Fruit fly (Drosophila melanogaster) whole organism, embryonic: ENCODE data around the gene CG32301.

Source experiments
- Adf1 ChIP-seq: fragments of 200-800 bp; sonication (Bioruptor generic); IDR thresholded peaks from 2 replicates; pipeline ENCODE4 v1.3.6; 2022; ENCODE audit warnings: missing biosample characterization, missing genetic modification characterization
- Atf-2 ChIP-seq: fragments of 200-800 bp; sonication (Bioruptor generic); optimal IDR thresholded peaks from 2 replicates; lab custom pipeline; 2016; ENCODE audit warnings: missing biosample characterization, missing genetic modification characterization
- C15 ChIP-seq: fragments of 200-800 bp; sonication (Bioruptor generic); IDR thresholded peaks from 3 replicates; pipeline ENCODE4 v1.3.6; 2022; ENCODE audit warnings: missing biosample characterization, missing genetic modification characterization
- CG10366 ChIP-seq: fragments of 200-800 bp; sonication (Bioruptor generic); IDR thresholded peaks from 2 replicates; pipeline ENCODE4 v1.3.6; 2022; ENCODE audit warnings: missing biosample characterization, missing genetic modification characterization
- CG11696 ChIP-seq: fragments of 200-800 bp; sonication (Bioruptor generic); IDR thresholded peaks from 2 replicates; pipeline ENCODE4 v1.3.6; 2022; ENCODE audit warnings: missing biosample characterization, missing genetic modification characterization
- CG12299 ChIP-seq: fragments of 200-800 bp; sonication (Bioruptor generic); optimal IDR thresholded peaks from 2 replicates; lab custom pipeline; 2018; ENCODE audit warnings: missing biosample characterization, mild to moderate bottlenecking, missing genetic modification characterization
- CG1233 ChIP-seq: fragments of 200-800 bp; sonication (Bioruptor generic); optimal IDR thresholded peaks from 4 replicates; lab custom pipeline; 2018; ENCODE audit warnings: missing biosample characterization, mild to moderate bottlenecking, missing genetic modification characterization
- CG12391 ChIP-seq: fragments of 200-800 bp; sonication (Bioruptor generic); optimal IDR thresholded peaks from 3 replicates; lab custom pipeline; 2018; ENCODE audit warnings: missing biosample characterization, mild to moderate bottlenecking, missing genetic modification characterization, moderate library complexity
- CG17328 ChIP-seq: fragments of 200-800 bp; sonication (Bioruptor generic); IDR thresholded peaks from 2 replicates; pipeline ENCODE4 v1.3.6; 2022; ENCODE audit warnings: missing biosample characterization, missing genetic modification characterization
- CG17385 ChIP-seq: fragments of 200-800 bp; sonication (Bioruptor generic); optimal IDR thresholded peaks from 3 replicates; lab custom pipeline; 2018; ENCODE audit warnings: missing biosample characterization, mild to moderate bottlenecking, missing genetic modification characterization
- CG17568 ChIP-seq: fragments of 200-800 bp; sonication (Bioruptor generic); optimal IDR thresholded peaks from 2 replicates; lab custom pipeline; 2018; ENCODE audit warnings: missing biosample characterization, mild to moderate bottlenecking, missing genetic modification characterization, moderate library complexity
- CG4282 ChIP-seq: fragments of 200-800 bp; sonication (Bioruptor generic); optimal IDR thresholded peaks from 2 replicates; lab custom pipeline; 2016; ENCODE audit warnings: missing biosample characterization, missing genetic modification characterization
- CG4707 ChIP-seq: fragments of 200-800 bp; sonication (Bioruptor generic); optimal IDR thresholded peaks from 2 replicates; lab custom pipeline; 2018; ENCODE audit warnings: missing biosample characterization, mild to moderate bottlenecking, missing genetic modification characterization, moderate library complexity
- CG7839 ChIP-seq: fragments of 200-800 bp; sonication (Bioruptor generic); optimal IDR thresholded peaks from 3 replicates; lab custom pipeline; 2018; ENCODE audit warnings: missing biosample characterization, mild to moderate bottlenecking, missing genetic modification characterization, moderate library complexity
- Doc3 ChIP-seq: fragments of 200-800 bp; sonication (Bioruptor generic); IDR thresholded peaks from 3 replicates; pipeline ENCODE4 v1.3.6; 2022; ENCODE audit warnings: missing biosample characterization, missing genetic modification characterization; ENCODE audit not compliant: partially characterized antibody
- ERR ChIP-seq: fragments of 200-800 bp; sonication (Bioruptor generic); optimal IDR thresholded peaks from 2 replicates; lab custom pipeline; 2016; ENCODE audit warnings: missing biosample characterization, missing genetic modification characterization
- Ets97D ChIP-seq: fragments of 200-800 bp; sonication (Bioruptor generic); optimal IDR thresholded peaks from 3 replicates; lab custom pipeline; 2016; ENCODE audit warnings: missing biosample characterization, missing genetic modification characterization
- GATAe ChIP-seq: fragments of 200-800 bp; sonication (Bioruptor generic); conservative IDR thresholded peaks from 2 replicates; pipeline ENCODE4 v1.3.6; 2022; ENCODE audit warnings: missing biosample characterization, missing genetic modification characterization
- HHEX ChIP-seq: fragments of 200-800 bp; sonication (Bioruptor generic); optimal IDR thresholded peaks from 3 replicates; lab custom pipeline; 2017; ENCODE audit warnings: missing biosample characterization, mild to moderate bottlenecking, missing genetic modification characterization, missing genetic modification reagents
- HLH54F ChIP-seq: fragments of 200-800 bp; sonication (Bioruptor generic); optimal IDR thresholded peaks from 3 replicates; lab custom pipeline; 2016; ENCODE audit warnings: missing biosample characterization, missing genetic modification characterization
- Hand ChIP-seq: fragments of 200-800 bp; sonication (Bioruptor generic); optimal IDR thresholded peaks from 2 replicates; lab custom pipeline; 2017; ENCODE audit warnings: mild to moderate bottlenecking, missing biosample characterization, missing genetic modification reagents, missing genetic modification characterization
- Hr3 ChIP-seq: fragments of 200-800 bp; sonication (Bioruptor generic); optimal IDR thresholded peaks from 3 replicates; lab custom pipeline; 2016; ENCODE audit warnings: missing biosample characterization, missing genetic modification characterization
- Hr39 ChIP-seq: fragments of >200 bp; optimal IDR thresholded peaks from 2 replicates; lab custom pipeline; 2017
- Hr51 ChIP-seq, 2 experiments: fragments of 200-800 bp; sonication (Bioruptor generic); optimal IDR thresholded peaks; 2 replicates in 1 of 2; 3 replicates in 1 of 2; lab custom pipeline; 2016 to 2018; ENCODE audit warnings: missing biosample characterization in 2 of 2, missing genetic modification characterization in 2 of 2, mild to moderate bottlenecking in 1 of 2, moderate library complexity in 1 of 2
- Med ChIP-seq: fragments of 200-800 bp; sonication (Bioruptor generic); peaks from one replicate; lab custom pipeline; 2016; ENCODE audit warnings: missing biosample characterization, missing genetic modification characterization, mild to moderate bottlenecking, inconsistent platforms, moderate library complexity
- Myb ChIP-seq: fragments of 200-800 bp; sonication (Bioruptor generic); optimal IDR thresholded peaks from 2 replicates; lab custom pipeline; 2016; ENCODE audit warnings: missing biosample characterization, missing genetic modification characterization
- Neu2 ChIP-seq: fragments of 200-800 bp; sonication (Bioruptor generic); optimal IDR thresholded peaks from 3 replicates; lab custom pipeline; 2016; ENCODE audit warnings: missing biosample characterization, missing genetic modification characterization, borderline replicate concordance
- PHDP ChIP-seq: fragments of 200-800 bp; sonication (Bioruptor generic); optimal IDR thresholded peaks from 3 replicates; lab custom pipeline; 2018; ENCODE audit warnings: missing biosample characterization, mild to moderate bottlenecking, missing genetic modification characterization, moderate library complexity
- Usf ChIP-seq: fragments of 200-800 bp; sonication (Bioruptor generic); optimal IDR thresholded peaks from 2 replicates; lab custom pipeline; 2017; ENCODE audit warnings: missing genotype, missing biosample characterization, missing genetic modification characterization
- aop ChIP-seq: fragments of 200-800 bp; sonication (Bioruptor generic); IDR thresholded peaks from 2 replicates; pipeline ENCODE4 v1.3.6; 2022; ENCODE audit warnings: missing biosample characterization, missing genetic modification characterization
- ase ChIP-seq: fragments of 200-800 bp; sonication (Bioruptor generic); IDR thresholded peaks from 3 replicates; pipeline ENCODE4 v1.3.6; 2022; ENCODE audit warnings: missing biosample characterization, missing genetic modification characterization
- bab2 ChIP-seq: fragments of 200-800 bp; sonication (Bioruptor generic); optimal IDR thresholded peaks from 2 replicates; lab custom pipeline; 2016; ENCODE audit warnings: missing biosample characterization, missing genetic modification characterization
- bowl ChIP-seq: fragments of 200-800 bp; sonication (Bioruptor generic); IDR thresholded peaks from 2 replicates; pipeline ENCODE4 v1.3.6; 2022; ENCODE audit warnings: missing biosample characterization, missing genetic modification characterization
- cg ChIP-seq: fragments of 200-800 bp; sonication (Bioruptor generic); optimal IDR thresholded peaks from 3 replicates; lab custom pipeline; 2019; ENCODE audit warnings: missing biosample characterization, mild to moderate bottlenecking, missing genetic modification characterization, moderate library complexity
- en ChIP-seq: fragments of 200-800 bp; sonication (Bioruptor generic); optimal IDR thresholded peaks from 2 replicates; lab custom pipeline; 2016; ENCODE audit warnings: missing biosample characterization, missing genetic modification characterization
- fd96Cb ChIP-seq: fragments of 200-800 bp; sonication (Bioruptor generic); optimal IDR thresholded peaks from 2 replicates; lab custom pipeline; 2018; ENCODE audit warnings: missing biosample characterization, mild to moderate bottlenecking, missing genetic modification characterization, moderate library complexity
- gce ChIP-seq: fragments of 200-800 bp; sonication (Bioruptor generic); IDR thresholded peaks from 3 replicates; pipeline ENCODE4 v1.3.6; 2022; ENCODE audit warnings: missing biosample characterization, missing genetic modification characterization
- gro ChIP-seq: fragments of 200-800 bp; sonication (Bioruptor generic); optimal IDR thresholded peaks from 2 replicates; lab custom pipeline; 2016; ENCODE audit warnings: missing biosample characterization, missing genetic modification characterization
- ham ChIP-seq: fragments of 200-800 bp; sonication (Bioruptor generic); IDR thresholded peaks from 2 replicates; pipeline ENCODE4 v1.3.6; 2022; ENCODE audit warnings: missing biosample characterization, missing genetic modification characterization
- jigr1 ChIP-seq: fragments of 200-800 bp; sonication (Bioruptor generic); IDR thresholded peaks from 3 replicates; pipeline ENCODE4 v1.3.6; 2022; ENCODE audit warnings: missing biosample characterization, missing genetic modification characterization
- maf-S ChIP-seq: fragments of 200-800 bp; sonication (Bioruptor generic); optimal IDR thresholded peaks from 2 replicates; lab custom pipeline; 2016; ENCODE audit warnings: missing biosample characterization, missing genetic modification characterization
- nom ChIP-seq: fragments of 200-800 bp; sonication (Bioruptor generic); optimal IDR thresholded peaks from 2 replicates; lab custom pipeline; 2017; ENCODE audit warnings: missing biosample characterization, missing genetic modification characterization, mild to moderate bottlenecking, moderate library complexity, missing genetic modification reagents
- pfk ChIP-seq: fragments of 200-800 bp; sonication (Bioruptor generic); optimal IDR thresholded peaks from 2 replicates; lab custom pipeline; 2018; ENCODE audit warnings: missing biosample characterization, mild to moderate bottlenecking, missing genetic modification characterization, moderate library complexity
- pnt ChIP-seq: fragments of 200-800 bp; sonication (Bioruptor generic); optimal IDR thresholded peaks from 3 replicates; lab custom pipeline; 2016; ENCODE audit warnings: missing biosample characterization, missing genetic modification characterization
- schlank ChIP-seq: fragments of 200-800 bp; sonication (Bioruptor generic); optimal IDR thresholded peaks from 2 replicates; lab custom pipeline; 2018; ENCODE audit warnings: missing biosample characterization, mild to moderate bottlenecking, missing genetic modification characterization
- sd ChIP-seq: fragments of 200-800 bp; sonication (Bioruptor generic); optimal IDR thresholded peaks from 3 replicates; lab custom pipeline; 2018; ENCODE audit warnings: missing biosample characterization, mild to moderate bottlenecking, missing genetic modification characterization, moderate library complexity
- so ChIP-seq: fragments of 200-800 bp; sonication (Bioruptor generic); IDR thresholded peaks from 3 replicates; pipeline ENCODE4 v1.3.6; 2022; ENCODE audit warnings: missing biosample characterization, missing genetic modification characterization
- sqz ChIP-seq: fragments of 200-800 bp; sonication (Bioruptor generic); optimal IDR thresholded peaks from 3 replicates; lab custom pipeline; 2018; ENCODE audit warnings: missing biosample characterization, mild to moderate bottlenecking, missing genetic modification characterization
- vvl ChIP-seq: fragments of 200-800 bp; sonication (Bioruptor generic); IDR thresholded peaks from 2 replicates; pipeline ENCODE4 v1.3.6; 2022; ENCODE audit warnings: missing biosample characterization, missing genetic modification characterization
- wdn ChIP-seq: fragments of 200-800 bp; sonication (Bioruptor generic); IDR thresholded peaks from 2 replicates; pipeline ENCODE4 v1.3.6; 2022; ENCODE audit warnings: missing biosample characterization, missing genetic modification characterization
- yki ChIP-seq: fragments of >200 bp; optimal IDR thresholded peaks from 3 replicates; lab custom pipeline; 2018
- zen ChIP-seq: fragments of 200-800 bp; sonication (Bioruptor generic); optimal IDR thresholded peaks from 3 replicates; lab custom pipeline; 2018; ENCODE audit warnings: missing biosample characterization, mild to moderate bottlenecking, missing genetic modification characterization, moderate library complexity

The CG32301 gene

DNA sequence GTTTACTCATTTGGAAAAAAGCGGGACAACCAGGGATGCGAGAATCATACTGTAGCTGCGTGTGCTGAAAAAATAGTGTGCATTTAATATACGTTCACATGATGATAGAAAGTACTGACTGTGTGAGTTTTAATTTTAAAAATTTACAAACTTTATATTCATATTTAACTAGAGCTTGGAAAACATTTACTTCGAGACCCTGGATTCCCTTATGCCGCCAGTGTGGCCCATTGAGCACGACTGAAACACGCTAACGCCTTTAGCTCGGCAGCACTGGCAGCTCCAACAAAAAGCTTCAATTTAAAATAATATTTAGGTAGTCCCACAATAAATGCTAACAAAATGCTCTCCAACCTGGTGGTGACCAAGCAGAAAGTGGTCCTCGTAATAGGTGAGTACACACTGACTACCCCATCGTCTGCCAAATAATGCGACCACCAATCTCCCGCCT, 13.2 kb downstream of the CG32301 start, which contains the start of the genes CG1275 and Elp5 (continued):
- TF ChIP-seq CG4707: peak; percentile 92
- peak; percentile 71 for TF ChIP-seq pfk (GFP tag; lab: Kevin White, UChicago)
- TF ChIP-seq CG12391 (tag; lab: Kevin White, UChicago): peak; percentile 98
- TF ChIP-seq Usf (GFP tag; lab: Kevin White, UChicago): peak; percentile 95
- TF ChIP-seq Hr3 (GFP tag; lab: Kevin White, UChicago): peak; percentile 97
- no peak for TF ChIP-seq Doc3 (GFP tag; lab: Robert Waterston, UW)
- no peak for TF ChIP-seq Hr39 (lab: Kevin White, UChicago)
- peak; percentile 98 for TF ChIP-seq HHEX (GFP tag; lab: Kevin White, UChicago)
- peak; percentile 99 for TF ChIP-seq so
- peak; percentile 100 for TF ChIP-seq ase (GFP tag; lab: Robert Waterston, UW)
- TF ChIP-seq CG17328 (GFP tag; lab: Robert Waterston, UW): peak; percentile 99
- peak; percentile 99 for TF ChIP-seq gce
- TF ChIP-seq CG7839 (tag; lab: Kevin White, UChicago): peak; percentile 99
- TF ChIP-seq HLH54F: peak; percentile 97
- TF ChIP-seq C15: peak; percentile 99
- TF ChIP-seq CG10366: peak; percentile 100
- TF ChIP-seq GATAe (GFP tag; lab: Robert Waterston, UW): peak; percentile 99
- TF ChIP-seq yki (lab: Kevin White, UChicago): no peak
- peak; percentile 96 for TF ChIP-seq CG17385 (GFP tag; lab: Kevin White, UChicago)
- TF ChIP-seq bab2 (GFP tag; lab: Kevin White, UChicago): peak; percentile 98
- peak; percentile 96 for TF ChIP-seq fd96Cb (tag; lab: Kevin White, UChicago)
- no peak for TF ChIP-seq cg (GFP tag; lab: Kevin White, UChicago)
- TF ChIP-seq PHDP (tag; lab: Kevin White, UChicago): peak; percentile 98
- TF ChIP-seq wdn: peak; percentile 99
- peak; percentile 98 for TF ChIP-seq schlank (tag; lab: Kevin White, UChicago)
- TF ChIP-seq jigr1: peak; percentile 98
- TF ChIP-seq en (GFP tag; lab: Kevin White, UChicago): peak; percentile 93
- TF ChIP-seq Adf1 (GFP tag; lab: Robert Waterston, UW): peak; percentile 90
- TF ChIP-seq vvl (GFP tag; lab: Robert Waterston, UW): peak; percentile 100
- TF ChIP-seq CG17568 (GFP tag; lab: Kevin White, UChicago): no peak
- peak; percentile 85 for TF ChIP-seq Myb (GFP tag; lab: Kevin White, UChicago)
- peak; percentile 97 to 98 for TF ChIP-seq Hr51 (GFP tag; optimal IDR thresholded peaks at IDR 0.05; lab: Kevin White, UChicago)
- peak; percentile 97 for TF ChIP-seq Atf-2 (GFP tag; lab: Kevin White, UChicago)
- peak; percentile 98 for TF ChIP-seq aop
- peak; percentile 88 for TF ChIP-seq sqz (GFP tag; lab: Kevin White, UChicago)
- TF ChIP-seq ham (GFP tag; lab: Robert Waterston, UW): peak; percentile 98
- TF ChIP-seq Neu2 (GFP tag; lab: Kevin White, UChicago): peak; percentile 87
- peak; percentile 93 for TF ChIP-seq nom
- peak; percentile 99 for TF ChIP-seq CG1233
- TF ChIP-seq pnt: peak; percentile 97
- TF ChIP-seq gro: peak; percentile 95
- TF ChIP-seq CG4282 (GFP tag; lab: Kevin White, UChicago): peak; percentile 94
- TF ChIP-seq bowl (GFP tag; lab: Robert Waterston, UW): peak; percentile 98
- peak; percentile 93 for TF ChIP-seq zen
- peak; percentile 98 for TF ChIP-seq CG11696 (GFP tag; lab: Robert Waterston, UW)
- peak; percentile 97 for TF ChIP-seq CG12299
- TF ChIP-seq Ets97D (GFP tag; lab: Kevin White, UChicago): peak; percentile 95
- TF ChIP-seq Med (GFP tag; lab: Kevin White, UChicago): peak; percentile 100
- peak; percentile 97 for TF ChIP-seq maf-S (GFP tag; lab: Kevin White, UChicago)
- peak; percentile 94 for TF ChIP-seq ERR
- TF ChIP-seq Hand: peak; percentile 94
- TF ChIP-seq sd (tag; lab: Kevin White, UChicago): peak; percentile 93
